Worm (Caenorhabditis elegans): ENCODE results near the gene ZK622.4.

Gene ZK622.4

ce11 chrII:5292226-5292752, at the start of gene ZK622.4:
Gene ZK622.4, plus strand, starts transcription at chrII:5292702.
- TF ChIP-seq mep-1 (tag; optimal IDR thresholded peaks at IDR 0.05) (peak; percentile 54), C16A3.4 (tag; optimal IDR thresholded peaks at IDR 0.05) (peak; percentile 71), tbx-2 (tag; optimal IDR thresholded peaks at IDR 0.05) (peak; percentile 30), swsn-7 (tag; optimal IDR thresholded peaks at IDR 0.05) (peak; percentile 55), aly-2 (tag; optimal IDR thresholded peaks at IDR 0.05) (no peak), pag-3 (tag; optimal IDR thresholded peaks at IDR 0.05; ENCODE audit: borderline replicate concordance, insufficient read depth) (no peak), fkh-10 (GFP tag; optimal IDR thresholded peaks at IDR 0.05) (no peak), sup-37 (GFP tag; optimal IDR thresholded peaks at IDR 0.05) (no peak), dsc-1 (tag; optimal IDR thresholded peaks at IDR 0.05) (peak; percentile 34), ztf-4 (tag; optimal IDR thresholded peaks at IDR 0.05) (no peak), mab-9 (GFP tag; IDR thresholded peaks at IDR 0.05) (no peak), aha-1 (tag; optimal IDR thresholded peaks at IDR 0.05) (no peak), lin-15B (tag; optimal IDR thresholded peaks at IDR 0.05) (no peak), nhr-12 (tag; optimal IDR thresholded peaks at IDR 0.05) (no peak), egl-27 (tag; optimal IDR thresholded peaks at IDR 0.05) (no peak), nhr-11 (tag; optimal IDR thresholded peaks at IDR 0.05) (no peak), isw-1 (GFP tag; IDR thresholded peaks at IDR 0.05) (no peak), lin-13 (GFP tag; optimal IDR thresholded peaks at IDR 0.05) (no peak), hlh-17 (GFP tag; optimal IDR thresholded peaks at IDR 0.05; ENCODE audit: borderline replicate concordance) (no peak), alr-1 (tag; optimal IDR thresholded peaks at IDR 0.05; ENCODE audit: borderline replicate concordance) (no peak), nhr-20 (tag; optimal IDR thresholded peaks at IDR 0.05) (peak; percentile 46), lin-14 (GFP tag; optimal IDR thresholded peaks at IDR 0.05) (peak; percentile 62), ztf-11 (tag; optimal IDR thresholded peaks at IDR 0.05) (no peak), elt-3 (tag; optimal IDR thresholded peaks at IDR 0.05) (peak in 1 of 6 experiments; percentile 56), C34B4.2 (tag; optimal IDR thresholded peaks at IDR 0.05) (no peak), nhr-237 (tag; optimal IDR thresholded peaks at IDR 0.05) (no peak), grh-1 (GFP tag; IDR thresholded peaks at IDR 0.05) (no peak), snu-23 (GFP tag; optimal IDR thresholded peaks at IDR 0.05) (peak; percentile 80), mef-2 (tag; optimal IDR thresholded peaks at IDR 0.05) (no peak), F16B12.6 (tag; optimal IDR thresholded peaks at IDR 0.05) (peak; percentile 3), hpl-2 (GFP tag; optimal IDR thresholded peaks at IDR 0.05) (no peak), lin-35 (GFP tag; optimal IDR thresholded peaks at IDR 0.05) (peak; percentile 48 to 62), irx-1 (tag; optimal IDR thresholded peaks at IDR 0.05) (peak; percentile 43), ceh-8 (GFP tag; optimal IDR thresholded peaks at IDR 0.05) (no peak), unc-62 (GFP tag; optimal IDR thresholded peaks at IDR 0.05) (no peak), Y116A8C.19 (tag; optimal IDR thresholded peaks at IDR 0.05; ENCODE audit: borderline replicate concordance) (no peak), unc-86 (tag; optimal IDR thresholded peaks at IDR 0.05) (no peak), xbp-1 (tag; optimal IDR thresholded peaks at IDR 0.05) (peak; percentile 35), egl-13 (tag; optimal IDR thresholded peaks at IDR 0.05) (peak; percentile 9), elt-2 (tag; optimal IDR thresholded peaks at IDR 0.05) (peak; percentile 37), ceh-88 (GFP tag; IDR thresholded peaks at IDR 0.05) (no peak), snpc-4 (tag; optimal IDR thresholded peaks at IDR 0.05) (peak; percentile 33), nhr-85 (tag) (no peak), zip-4 (GFP tag; optimal IDR thresholded peaks at IDR 0.05) (no peak), jun-1 (tag; optimal IDR thresholded peaks at IDR 0.05) (peak; percentile 22), ceh-82 (tag; optimal IDR thresholded peaks at IDR 0.05) (peak in 1 of 3 experiments; percentile 39), sox-4 (tag; optimal IDR thresholded peaks at IDR 0.05) (no peak), mdl-1 (tag; optimal IDR thresholded peaks at IDR 0.05) (peak in 1 of 2 experiments; percentile 47), nhr-71 (tag; optimal IDR thresholded peaks at IDR 0.05) (peak; percentile 67), nhr-77 (tag; optimal IDR thresholded peaks at IDR 0.05) (peak; percentile 26), unc-130 (tag; optimal IDR thresholded peaks at IDR 0.05) (no peak), dpl-1 (GFP tag; optimal IDR thresholded peaks at IDR 0.05) (peak; percentile 15 to 47 (median 20))

Measured in whole organism, L1 larva.